Worm (Caenorhabditis elegans) whole organism, mixed stage, embryonic: ENCODE measurements around the gene hgrs-1.

Source experiments
- M03D4.4 ChIP-seq: sonication (generic microtip); optimal IDR thresholded peaks from 2 replicates; lab custom pipeline; 2017; ENCODE audit warnings: mild to moderate bottlenecking, missing genetic modification characterization, missing compliant biosample characterization
- bed-3 ChIP-seq: fragments of 200-800 bp; sonication (Bioruptor generic); optimal IDR thresholded peaks from 3 replicates; lab custom pipeline; 2018; ENCODE audit warnings: mild to moderate bottlenecking, missing genetic modification characterization, moderate library complexity, missing compliant biosample characterization
- blmp-1 ChIP-seq: fragments of 150-350 bp; optimal IDR thresholded peaks from 2 replicates; lab custom pipeline; 2014; ENCODE audit warnings: missing biosample characterization, missing genetic modification characterization
- ceh-39 ChIP-seq: fragments of 150-350 bp; optimal IDR thresholded peaks from 2 replicates; lab custom pipeline; 2014; ENCODE audit warnings: missing biosample characterization, missing genetic modification characterization
- ceh-43 ChIP-seq: fragments of 200-800 bp; sonication (Bioruptor generic); optimal IDR thresholded peaks from 2 replicates; lab custom pipeline; 2018; ENCODE audit warnings: mild to moderate bottlenecking, missing genetic modification characterization, moderate library complexity, missing compliant biosample characterization
- ceh-83 ChIP-seq: fragments of 200-800 bp; sonication (Bioruptor generic); optimal IDR thresholded peaks from 2 replicates; lab custom pipeline; 2018; ENCODE audit warnings: mild to moderate bottlenecking, missing genetic modification characterization, missing compliant biosample characterization
- ces-1 ChIP-seq: fragments of 150-350 bp; optimal IDR thresholded peaks from 2 replicates; lab custom pipeline; 2014; ENCODE audit warnings: missing biosample characterization, missing genetic modification reagents, missing genetic modification characterization
- cnd-1 ChIP-seq: fragments of 200-800 bp; sonication (Bioruptor generic); optimal IDR thresholded peaks from 2 replicates; lab custom pipeline; 2018; ENCODE audit warnings: mild to moderate bottlenecking, missing genetic modification characterization, missing compliant biosample characterization
- drap-1 ChIP-seq: fragments of 200-800 bp; sonication (Bioruptor generic); optimal IDR thresholded peaks from 3 replicates; lab custom pipeline; 2018; ENCODE audit warnings: mild to moderate bottlenecking, missing genetic modification characterization, missing compliant biosample characterization
- elt-1 ChIP-seq: sonication (generic microtip); optimal IDR thresholded peaks from 2 replicates; lab custom pipeline; 2017; ENCODE audit warnings: missing genetic modification characterization, mild to moderate bottlenecking, missing compliant biosample characterization, antibody characterized with exemption, moderate library complexity, borderline replicate concordance; ENCODE audit not compliant: insufficient read depth
- elt-3 ChIP-seq: fragments of 150-350 bp; optimal IDR thresholded peaks from 2 replicates; lab custom pipeline; 2014; ENCODE audit warnings: missing biosample characterization, missing genetic modification characterization
- flh-1 ChIP-seq: fragments of 200-800 bp; sonication (Bioruptor generic); optimal IDR thresholded peaks from 2 replicates; lab custom pipeline; 2018; ENCODE audit warnings: mild to moderate bottlenecking, missing genetic modification characterization, moderate library complexity, missing compliant biosample characterization
- ham-2 ChIP-seq: fragments of 200-800 bp; sonication (Bioruptor generic); optimal IDR thresholded peaks from 2 replicates; lab custom pipeline; 2018; ENCODE audit warnings: mild to moderate bottlenecking, missing genetic modification characterization, missing compliant biosample characterization
- hlh-1 ChIP-seq: fragments of 150-350 bp; optimal IDR thresholded peaks from 2 replicates; lab custom pipeline; 2014; ENCODE audit warnings: missing biosample characterization, missing genetic modification reagents, missing genetic modification characterization
- lin-13 ChIP-seq: fragments of 150-350 bp; optimal IDR thresholded peaks from 2 replicates; lab custom pipeline; 2014; ENCODE audit warnings: missing biosample characterization, missing genetic modification characterization
- lin-32 ChIP-seq: fragments of 200-800 bp; sonication (Bioruptor generic); optimal IDR thresholded peaks from 2 replicates; lab custom pipeline; 2018; ENCODE audit warnings: mild to moderate bottlenecking, missing genetic modification characterization, missing compliant biosample characterization
- lsy-2 ChIP-seq: fragments of 150-350 bp; optimal IDR thresholded peaks from 2 replicates; lab custom pipeline; 2014; ENCODE audit warnings: missing biosample characterization, missing genetic modification characterization
- mab-5 ChIP-seq: fragments of 150-350 bp; optimal IDR thresholded peaks from 2 replicates; lab custom pipeline; 2014; ENCODE audit warnings: missing biosample characterization, missing genetic modification characterization
- mep-1 ChIP-seq: fragments of 150-350 bp; optimal IDR thresholded peaks from 2 replicates; lab custom pipeline; 2017; ENCODE audit warnings: missing biosample characterization, missing genetic modification reagents, missing genetic modification characterization, inconsistent platforms
- mls-2 ChIP-seq: sonication (generic microtip); optimal IDR thresholded peaks from 2 replicates; lab custom pipeline; 2016; ENCODE audit warnings: mild to moderate bottlenecking, missing genetic modification characterization, moderate library complexity, missing compliant biosample characterization
- nhr-12 ChIP-seq: fragments of 150-350 bp; optimal IDR thresholded peaks from 2 replicates; lab custom pipeline; 2014; ENCODE audit warnings: missing biosample characterization, missing genetic modification characterization
- nhr-2 ChIP-seq: fragments of 150-350 bp; optimal IDR thresholded peaks from 2 replicates; lab custom pipeline; 2014; ENCODE audit warnings: missing biosample characterization, missing genetic modification characterization
- nhr-237 ChIP-seq: fragments of 150-350 bp; optimal IDR thresholded peaks from 2 replicates; lab custom pipeline; 2014; ENCODE audit warnings: missing biosample characterization, missing genetic modification characterization
- nhr-28 ChIP-seq: fragments of 150-350 bp; optimal IDR thresholded peaks from 2 replicates; lab custom pipeline; 2014; ENCODE audit warnings: missing biosample characterization, missing genetic modification characterization
- nhr-76 ChIP-seq: sonication (generic microtip); optimal IDR thresholded peaks from 2 replicates; lab custom pipeline; 2017; ENCODE audit warnings: missing biosample characterization, missing genetic modification characterization
- pha-4 ChIP-seq: fragments of 150-350 bp; optimal IDR thresholded peaks from 2 replicates; lab custom pipeline; 2018; ENCODE audit warnings: missing biosample characterization, missing genetic modification reagents, missing genetic modification characterization
- sem-2 ChIP-seq: fragments of 200-800 bp; sonication (Bioruptor generic); optimal IDR thresholded peaks from 2 replicates; lab custom pipeline; 2018; ENCODE audit warnings: mild to moderate bottlenecking, missing genetic modification characterization, missing compliant biosample characterization
- snpc-4 ChIP-seq: fragments of 150-350 bp; optimal IDR thresholded peaks from 2 replicates; lab custom pipeline; 2014; ENCODE audit warnings: missing biosample characterization, missing genetic modification characterization
- sptf-1 ChIP-seq: sonication (generic microtip); optimal IDR thresholded peaks from 2 replicates; lab custom pipeline; 2017; ENCODE audit warnings: mild to moderate bottlenecking, missing genetic modification characterization, moderate library complexity, missing compliant biosample characterization
- tbx-8 ChIP-seq: fragments of 200-800 bp; sonication (Bioruptor generic); optimal IDR thresholded peaks from 2 replicates; lab custom pipeline; 2018; ENCODE audit warnings: mild to moderate bottlenecking, missing genetic modification characterization, moderate library complexity, missing compliant biosample characterization
- unc-120 ChIP-seq: sonication (generic microtip); optimal IDR thresholded peaks from 2 replicates; lab custom pipeline; 2017; ENCODE audit warnings: missing genetic modification characterization, missing compliant biosample characterization; ENCODE audit not compliant: poor library complexity, severe bottlenecking
- unc-39 ChIP-seq: fragments of 150-350 bp; optimal IDR thresholded peaks from 2 replicates; lab custom pipeline; 2014; ENCODE audit warnings: missing biosample characterization, missing genetic modification characterization
- unc-62 ChIP-seq: fragments of 150-350 bp; optimal IDR thresholded peaks from 2 replicates; lab custom pipeline; 2014; ENCODE audit warnings: missing biosample characterization, missing genetic modification reagents, missing genetic modification characterization
- zip-8 ChIP-seq: fragments of 150-350 bp; optimal IDR thresholded peaks from 2 replicates; lab custom pipeline; 2014; ENCODE audit warnings: missing biosample characterization, missing genetic modification characterization
- ztf-11 ChIP-seq: fragments of 150-350 bp; optimal IDR thresholded peaks from 2 replicates; lab custom pipeline; 2014; ENCODE audit warnings: missing biosample characterization, missing genetic modification characterization

The hgrs-1 gene

ce11 chrIV:8205272-8206098 is at the start of gene hgrs-1:
hgrs-1 (minus strand) TSS chrIV:8206048.
- TF ChIP-seq mep-1 (tag; lab: Kevin White, UChicago) (peak; percentile 3), lin-13 (no peak)

- TF ChIP-seq elt-1 (tag; lab: Kevin White, UChicago) (peak; percentile 56), nhr-76 (tag; lab: Kevin White, UChicago) (no peak), elt-3 (tag; lab: Kevin White, UChicago) (no peak), ztf-11 (tag; lab: Kevin White, UChicago) (no peak)
Measured at ce11 chrIV:8255221-8255620, 49.4 kb upstream of the hgrs-1 start.

- TF ChIP-seq elt-1 (tag; lab: Kevin White, UChicago) (peak; percentile 16), nhr-2 (no peak), sem-2 (GFP tag; lab: Kevin White, UChicago) (no peak), elt-3 (tag; lab: Kevin White, UChicago) (no peak), bed-3 (no peak), unc-120 (tag; lab: Kevin White, UChicago) (no peak), blmp-1 (tag; lab: Kevin White, UChicago) (no peak)
Measured at ce11 chrIV:8254193-8254592, 48.3 kb upstream of the hgrs-1 start.

ce11 chrIV:8252856-8253255 is 47.0 kb upstream of the hgrs-1 start:
- peak; percentile 64 for TF ChIP-seq unc-62 (GFP tag; lab: Kevin White, UChicago)
- peak; percentile 98 for TF ChIP-seq mls-2 (tag; lab: Kevin White, UChicago)
- TF ChIP-seq mep-1 (tag; lab: Kevin White, UChicago): peak; percentile 73
- TF ChIP-seq M03D4.4 (tag; lab: Kevin White, UChicago): peak; percentile 97
- TF ChIP-seq zip-8: no peak
- TF ChIP-seq nhr-237 (tag; lab: Kevin White, UChicago): peak; percentile 23
- TF ChIP-seq pha-4: peak; percentile 86
- TF ChIP-seq unc-39 (tag; lab: Kevin White, UChicago): peak; percentile 68
- peak; percentile 45 for TF ChIP-seq hlh-1 (tag; lab: Kevin White, UChicago)
- TF ChIP-seq ceh-83 (GFP tag; lab: Kevin White, UChicago): peak; percentile 99
- TF ChIP-seq elt-1 (tag; lab: Kevin White, UChicago): peak; percentile 66
- TF ChIP-seq sem-2 (GFP tag; lab: Kevin White, UChicago): peak; percentile 95
- peak; percentile 5 for TF ChIP-seq blmp-1 (tag; lab: Kevin White, UChicago)
- peak; percentile 94 for TF ChIP-seq bed-3
- peak; percentile 89 for TF ChIP-seq ham-2
- no peak for TF ChIP-seq mab-5 (tag; lab: Kevin White, UChicago)
- TF ChIP-seq ces-1 (GFP tag; lab: Kevin White, UChicago): peak; percentile 2
- TF ChIP-seq nhr-2: no peak
- peak; percentile 95 for TF ChIP-seq ceh-43 (GFP tag; lab: Kevin White, UChicago)
- TF ChIP-seq drap-1 (GFP tag; lab: Kevin White, UChicago): peak; percentile 98
- TF ChIP-seq sptf-1: peak; percentile 98
- TF ChIP-seq tbx-8 (GFP tag; lab: Kevin White, UChicago): peak; percentile 92
- peak; percentile 77 for TF ChIP-seq elt-3 (tag; lab: Kevin White, UChicago)
- peak; percentile 5 for TF ChIP-seq nhr-12 (tag; lab: Kevin White, UChicago)
- TF ChIP-seq lsy-2: peak; percentile 47
- no peak for TF ChIP-seq ceh-39 (tag; lab: Kevin White, UChicago)
- TF ChIP-seq nhr-76 (tag; lab: Kevin White, UChicago): peak; percentile 49
- TF ChIP-seq snpc-4 (tag; lab: Kevin White, UChicago): no peak
- TF ChIP-seq lin-13: peak; percentile 30
- peak; percentile 97 for TF ChIP-seq unc-120 (tag; lab: Kevin White, UChicago)
- TF ChIP-seq cnd-1 (tag; lab: Kevin White, UChicago): peak; percentile 97
- TF ChIP-seq ztf-11 (tag; lab: Kevin White, UChicago): peak; percentile 15
- TF ChIP-seq lin-32 (GFP tag; lab: Kevin White, UChicago): peak; percentile 97
- peak; percentile 80 for TF ChIP-seq nhr-28 (tag; lab: Kevin White, UChicago)
- TF ChIP-seq flh-1: peak; percentile 92
